Worm (Caenorhabditis elegans) whole organism, L1 larva: ENCODE results near the gene hal-3.

Experiments used
- C04F5.9 ChIP-seq: sonication (generic microtip); optimal IDR thresholded peaks from 2 replicates; lab custom pipeline; 2016; ENCODE audit warnings: missing genetic modification characterization, missing compliant biosample characterization
- C16A3.4 ChIP-seq: fragments of 150-350 bp; optimal IDR thresholded peaks from 2 replicates; lab custom pipeline; 2014; ENCODE audit warnings: missing biosample characterization, missing genetic modification characterization
- F16B12.6 ChIP-seq: fragments of 150-350 bp; optimal IDR thresholded peaks from 2 replicates; lab custom pipeline; 2014; ENCODE audit warnings: missing biosample characterization, missing genetic modification characterization
- aha-1 ChIP-seq: fragments of 150-350 bp; optimal IDR thresholded peaks from 2 replicates; lab custom pipeline; 2014; ENCODE audit warnings: missing biosample characterization, missing genetic modification characterization
- alr-1 ChIP-seq: fragments of 200-800 bp; sonication (Bioruptor generic); optimal IDR thresholded peaks from 2 replicates; lab custom pipeline; 2018; ENCODE audit warnings: borderline replicate concordance, mild to moderate bottlenecking, missing genetic modification characterization, missing compliant biosample characterization
- aly-2 ChIP-seq: fragments of 150-350 bp; optimal IDR thresholded peaks from 2 replicates; lab custom pipeline; 2014; ENCODE audit warnings: missing biosample characterization, missing genetic modification characterization
- blmp-1 ChIP-seq: fragments of 150-350 bp; optimal IDR thresholded peaks from 2 replicates; lab custom pipeline; 2014; ENCODE audit warnings: missing biosample characterization, missing genetic modification characterization
- ceh-8 ChIP-seq: fragments of 200-800 bp; sonication (Bioruptor generic); optimal IDR thresholded peaks from 2 replicates; lab custom pipeline; 2018; ENCODE audit warnings: mild to moderate bottlenecking, missing genetic modification characterization, moderate library complexity, missing compliant biosample characterization
- ceh-82 ChIP-seq, 3 experiments: fragments of 150-350 bp in 1 of 3; sonication (generic microtip) in 2 of 3; optimal IDR thresholded peaks; 2 replicates each; lab custom pipeline; 2014 to 2017; ENCODE audit warnings: missing biosample characterization in 3 of 3, missing genetic modification characterization in 3 of 3
- ceh-90 ChIP-seq: sonication (generic microtip); optimal IDR thresholded peaks from 2 replicates; lab custom pipeline; 2016; ENCODE audit warnings: missing genetic modification characterization, missing compliant biosample characterization
- efl-1 ChIP-seq, 4 experiments: fragments of 150-350 bp; optimal IDR thresholded peaks in 3 of 4; peaks in 1 of 4; 1 replicate in 1 of 4; 2 replicates in 3 of 4; lab custom pipeline; 2014; ENCODE audit warnings: missing biosample characterization in 2 of 4, missing genetic modification characterization in 2 of 4, missing genetic modification reagents in 2 of 4
- egl-13 ChIP-seq: sonication (generic microtip); optimal IDR thresholded peaks from 2 replicates; lab custom pipeline; 2016; ENCODE audit warnings: missing genotype, missing genetic modification reagents, missing genetic modification characterization, missing compliant biosample characterization
- elt-2 ChIP-seq: sonication (generic microtip); optimal IDR thresholded peaks from 2 replicates; lab custom pipeline; 2016; ENCODE audit warnings: missing genetic modification characterization, mild to moderate bottlenecking, inconsistent platforms, missing compliant biosample characterization, missing genetic modification reagents
- elt-3 ChIP-seq, 6 experiments: fragments of 150-350 bp in 1 of 6; sonication (generic microtip); optimal IDR thresholded peaks; 2 replicates each; lab custom pipeline; 2017 to 2018; ENCODE audit warnings: missing biosample characterization in 6 of 6, missing genetic modification characterization in 6 of 6, inconsistent platforms in 1 of 6
- ets-5 ChIP-seq: fragments of 200-800 bp; sonication (Bioruptor generic); IDR thresholded peaks from 2 replicates; pipeline ENCODE4 v1.3.6; 2022; ENCODE audit warnings: missing genetic modification characterization, missing compliant biosample characterization
- fkh-10 ChIP-seq: sonication (generic microtip); optimal IDR thresholded peaks from 2 replicates; lab custom pipeline; 2017; ENCODE audit warnings: missing biosample characterization, missing genetic modification reagents, missing genetic modification characterization
- fkh-4 ChIP-seq: sonication (generic microtip); optimal IDR thresholded peaks from 2 replicates; lab custom pipeline; 2016; ENCODE audit warnings: missing compliant biosample characterization, missing genetic modification characterization, borderline replicate concordance
- fos-1 ChIP-seq: fragments of 150-350 bp; optimal IDR thresholded peaks from 2 replicates; lab custom pipeline; 2014; ENCODE audit warnings: missing biosample characterization, missing genetic modification characterization
- isw-1 ChIP-seq: fragments of 200-800 bp; sonication (Bioruptor generic); IDR thresholded peaks from 2 replicates; pipeline ENCODE4 v1.3.6; 2022; ENCODE audit warnings: missing genetic modification characterization, missing compliant biosample characterization
- jun-1 ChIP-seq: fragments of 150-350 bp; optimal IDR thresholded peaks from 2 replicates; lab custom pipeline; 2014; ENCODE audit warnings: missing biosample characterization, missing genetic modification reagents, missing genetic modification characterization
- lin-14 ChIP-seq: fragments of 200-800 bp; sonication (Bioruptor generic); optimal IDR thresholded peaks from 2 replicates; lab custom pipeline; 2018; ENCODE audit warnings: mild to moderate bottlenecking, missing genetic modification characterization, moderate library complexity, missing compliant biosample characterization
- lin-35 ChIP-seq, 2 experiments: fragments of 150-350 bp; optimal IDR thresholded peaks; 2 replicates each; lab custom pipeline; 2014; ENCODE audit warnings: missing biosample characterization in 2 of 2, missing genetic modification characterization in 2 of 2, missing genetic modification reagents in 2 of 2
- lsy-2 ChIP-seq, 2 experiments: fragments of 150-350 bp; optimal IDR thresholded peaks; 2 replicates each; lab custom pipeline; 2014; ENCODE audit warnings: missing biosample characterization in 2 of 2, missing genetic modification characterization in 2 of 2
- mab-9 ChIP-seq: fragments of 200-800 bp; sonication (Bioruptor generic); IDR thresholded peaks from 2 replicates; pipeline ENCODE4 v1.3.6; 2022; ENCODE audit warnings: missing genetic modification reagents, missing genetic modification characterization, missing compliant biosample characterization
- mdl-1 ChIP-seq, 2 experiments: fragments of 150-350 bp; optimal IDR thresholded peaks; 2 replicates each; lab custom pipeline; 2014 to 2017; ENCODE audit warnings: missing biosample characterization in 2 of 2, missing genetic modification characterization in 2 of 2, inconsistent platforms in 1 of 2
- mep-1 ChIP-seq: fragments of 150-350 bp; optimal IDR thresholded peaks from 2 replicates; lab custom pipeline; 2014; ENCODE audit warnings: missing biosample characterization, missing genetic modification characterization
- nhr-20 ChIP-seq: sonication (generic microtip); optimal IDR thresholded peaks from 2 replicates; lab custom pipeline; 2016; ENCODE audit warnings: mild to moderate bottlenecking, missing genetic modification characterization, missing compliant biosample characterization
- nhr-237 ChIP-seq: fragments of 150-350 bp; optimal IDR thresholded peaks from 2 replicates; lab custom pipeline; 2014; ENCODE audit warnings: missing biosample characterization, missing genetic modification characterization
- nhr-47 ChIP-seq: sonication (generic microtip); optimal IDR thresholded peaks from 2 replicates; lab custom pipeline; 2016; ENCODE audit warnings: mild to moderate bottlenecking, missing genetic modification characterization, moderate library complexity, missing compliant biosample characterization
- nhr-71 ChIP-seq: sonication (generic microtip); optimal IDR thresholded peaks from 2 replicates; lab custom pipeline; 2016; ENCODE audit warnings: mild to moderate bottlenecking, missing genetic modification characterization, moderate library complexity, missing compliant biosample characterization
- nhr-85 ChIP-seq: sonication (generic microtip); peaks from one replicate; lab custom pipeline; 2016; ENCODE audit warnings: missing genetic modification characterization, inconsistent platforms, missing compliant biosample characterization
- nhr-90 ChIP-seq: sonication (generic microtip); optimal IDR thresholded peaks from 2 replicates; lab custom pipeline; 2016; ENCODE audit warnings: mild to moderate bottlenecking, missing genetic modification characterization, missing compliant biosample characterization; ENCODE audit not compliant: poor library complexity
- pag-3 ChIP-seq: sonication (generic microtip); optimal IDR thresholded peaks from 2 replicates; lab custom pipeline; 2017; ENCODE audit warnings: missing genetic modification characterization, mild to moderate bottlenecking, missing compliant biosample characterization, antibody characterized with exemption, borderline replicate concordance; ENCODE audit not compliant: insufficient read depth
- rnt-1 ChIP-seq: sonication (generic microtip); optimal IDR thresholded peaks from 2 replicates; lab custom pipeline; 2016; ENCODE audit warnings: mild to moderate bottlenecking, missing genetic modification characterization, moderate library complexity, missing compliant biosample characterization
- skn-1 ChIP-seq: fragments of 150-350 bp; optimal IDR thresholded peaks from 2 replicates; lab custom pipeline; 2014; ENCODE audit warnings: missing biosample characterization, missing genetic modification characterization
- snpc-4 ChIP-seq: fragments of 150-350 bp; optimal IDR thresholded peaks from 2 replicates; lab custom pipeline; 2014; ENCODE audit warnings: missing biosample characterization, missing genetic modification characterization
- snu-23 ChIP-seq: sonication (generic microtip); optimal IDR thresholded peaks from 2 replicates; lab custom pipeline; 2016; ENCODE audit warnings: missing genetic modification characterization, missing compliant biosample characterization
- sptf-1 ChIP-seq: fragments of 150-350 bp; optimal IDR thresholded peaks from 2 replicates; lab custom pipeline; 2014; ENCODE audit warnings: missing biosample characterization, missing genetic modification characterization
- sup-37 ChIP-seq: fragments of 200-800 bp; sonication (Bioruptor generic); optimal IDR thresholded peaks from 2 replicates; lab custom pipeline; 2018; ENCODE audit warnings: mild to moderate bottlenecking, missing genetic modification characterization, missing compliant biosample characterization
- swsn-7 ChIP-seq: sonication (generic microtip); optimal IDR thresholded peaks from 2 replicates; lab custom pipeline; 2016; ENCODE audit warnings: missing genetic modification characterization, missing compliant biosample characterization
- tbx-2 ChIP-seq: sonication (generic microtip); optimal IDR thresholded peaks from 2 replicates; lab custom pipeline; 2016; ENCODE audit warnings: missing genetic modification characterization, missing compliant biosample characterization
- tlp-1 ChIP-seq: fragments of 150-350 bp; optimal IDR thresholded peaks from 2 replicates; lab custom pipeline; 2014; ENCODE audit warnings: missing biosample characterization, missing genetic modification characterization
- unc-130 ChIP-seq: fragments of 150-350 bp; optimal IDR thresholded peaks from 2 replicates; lab custom pipeline; 2017; ENCODE audit warnings: missing biosample characterization, missing genetic modification characterization, inconsistent platforms
- unc-30 ChIP-seq: sonication (generic microtip); optimal IDR thresholded peaks from 2 replicates; lab custom pipeline; 2017; ENCODE audit warnings: missing biosample characterization, missing genetic modification characterization
- unc-62 ChIP-seq: fragments of 150-350 bp; optimal IDR thresholded peaks from 2 replicates; lab custom pipeline; 2014; ENCODE audit warnings: missing biosample characterization, missing genetic modification reagents, missing genetic modification characterization
- unc-86 ChIP-seq: sonication (generic microtip); optimal IDR thresholded peaks from 2 replicates; lab custom pipeline; 2016; ENCODE audit warnings: missing genetic modification characterization, missing compliant biosample characterization
- unc-98 ChIP-seq: fragments of 200-800 bp; sonication (Bioruptor generic); IDR thresholded peaks from 2 replicates; pipeline ENCODE4 v1.3.6; 2022; ENCODE audit warnings: missing genetic modification characterization, missing compliant biosample characterization
- vab-15 ChIP-seq: sonication (generic microtip); optimal IDR thresholded peaks from 2 replicates; lab custom pipeline; 2017; ENCODE audit warnings: missing genotype, mild to moderate bottlenecking, missing genetic modification characterization, missing compliant biosample characterization

Gene hal-3

ce11 chrII:9620616-9621015, 3.7 kb upstream of the hal-3 start:
- peak; percentile 39 for TF ChIP-seq mep-1
- TF ChIP-seq blmp-1 (tag; lab: Kevin White, UChicago): peak; percentile 36
- TF ChIP-seq fkh-4 (tag; lab: Kevin White, UChicago): peak; percentile 6
- TF ChIP-seq isw-1 (GFP tag; lab: Robert Waterston, UW): no peak
- no peak for TF ChIP-seq ceh-8
- TF ChIP-seq jun-1 (tag; lab: Kevin White, UChicago): no peak
- no peak for TF ChIP-seq F16B12.6 (tag; lab: Kevin White, UChicago)
- TF ChIP-seq unc-86 (tag; lab: Kevin White, UChicago): no peak
- peak; percentile 56 for TF ChIP-seq lin-14 (GFP tag; lab: Kevin White, UChicago)
- no peak for TF ChIP-seq aly-2 (tag; lab: Kevin White, UChicago)
- TF ChIP-seq aha-1 (tag; lab: Kevin White, UChicago): no peak
- peak; percentile 10 for TF ChIP-seq tbx-2 (tag; lab: Kevin White, UChicago)
- TF ChIP-seq skn-1 (tag; lab: Kevin White, UChicago): no peak
- TF ChIP-seq sptf-1: no peak
- no peak for TF ChIP-seq efl-1 (optimal IDR thresholded peaks at IDR 0.05; lab: Kevin White, UChicago)
- TF ChIP-seq efl-1 (GFP tag; optimal IDR thresholded peaks at IDR 0.05 in 1 of 2; lab: Kevin White, UChicago): peak in 1 of 2 experiments; percentile 40
- peak; percentile 11 for TF ChIP-seq nhr-71 (tag; lab: Kevin White, UChicago)
- TF ChIP-seq elt-3 (tag; optimal IDR thresholded peaks at IDR 0.05; lab: Kevin White, UChicago): peak in 5 of 6 experiments; percentile 41 to 89 (median 65)
- TF ChIP-seq lin-35 (GFP tag; optimal IDR thresholded peaks at IDR 0.05; lab: Kevin White, UChicago): peak in 1 of 2 experiments; percentile 29
- TF ChIP-seq nhr-90: no peak
- TF ChIP-seq unc-30 (tag; lab: Kevin White, UChicago): no peak
- no peak for TF ChIP-seq alr-1 (tag; lab: Kevin White, UChicago)
- peak; percentile 47 for TF ChIP-seq snu-23 (GFP tag; lab: Kevin White, UChicago)
- TF ChIP-seq unc-130 (tag; lab: Kevin White, UChicago): peak; percentile 51
- peak; percentile 13 for TF ChIP-seq nhr-20 (tag; lab: Kevin White, UChicago)
- peak in 1 of 2 experiments; percentile 39 for TF ChIP-seq lsy-2 (tag; optimal IDR thresholded peaks at IDR 0.05; lab: Kevin White, UChicago)
- TF ChIP-seq nhr-85 (tag; lab: Kevin White, UChicago): peak; percentile 91
- TF ChIP-seq vab-15: peak; percentile 37
- TF ChIP-seq ceh-90: no peak
- no peak for TF ChIP-seq snpc-4
- no peak for TF ChIP-seq pag-3
- peak; percentile 22 for TF ChIP-seq C16A3.4 (tag; lab: Kevin White, UChicago)
- TF ChIP-seq ceh-82 (tag; optimal IDR thresholded peaks at IDR 0.05; lab: Kevin White, UChicago): no peak
- no peak for TF ChIP-seq fkh-10 (GFP tag; lab: Kevin White, UChicago)
- no peak for TF ChIP-seq egl-13

ce11 chrII:9619995-9620535, 3.1 kb upstream of the hal-3 start:
- TF ChIP-seq rnt-1 (tag; lab: Kevin White, UChicago) (peak; percentile 29), blmp-1 (tag; lab: Kevin White, UChicago) (peak; percentile 88), elt-2 (no peak), skn-1 (tag; lab: Kevin White, UChicago) (peak; percentile 11)

- TF ChIP-seq unc-86 (tag; lab: Kevin White, UChicago): no peak
- TF ChIP-seq nhr-47: peak; percentile 17
- TF ChIP-seq unc-98: no peak
- TF ChIP-seq unc-62 (GFP tag; lab: Kevin White, UChicago): no peak
- peak; percentile 59 for TF ChIP-seq mep-1
- peak; percentile 36 for TF ChIP-seq swsn-7 (tag; lab: Kevin White, UChicago)
- no peak for TF ChIP-seq tlp-1 (tag; lab: Kevin White, UChicago)
- no peak for TF ChIP-seq isw-1 (GFP tag; lab: Robert Waterston, UW)
- no peak for TF ChIP-seq sup-37
- no peak for TF ChIP-seq ets-5
- TF ChIP-seq mab-9 (GFP tag; lab: Robert Waterston, UW): no peak
- TF ChIP-seq nhr-90: peak; percentile 72
- no peak for TF ChIP-seq C04F5.9
- TF ChIP-seq aly-2 (tag; lab: Kevin White, UChicago): peak; percentile 30
- TF ChIP-seq fos-1 (tag; lab: Kevin White, UChicago): no peak
- peak in 1 of 2 experiments; percentile 70 for TF ChIP-seq mdl-1 (tag; optimal IDR thresholded peaks at IDR 0.05; lab: Kevin White, UChicago)
- TF ChIP-seq elt-2: peak; percentile 62
- TF ChIP-seq fkh-4 (tag; lab: Kevin White, UChicago): no peak
- peak in 5 of 6 experiments; percentile 23 to 79 (median 64) for TF ChIP-seq elt-3 (tag; optimal IDR thresholded peaks at IDR 0.05; lab: Kevin White, UChicago)
- peak; percentile 79 for TF ChIP-seq blmp-1 (tag; lab: Kevin White, UChicago)
- TF ChIP-seq nhr-237 (tag; lab: Kevin White, UChicago): no peak
These were observed 2.5 kb upstream of the hal-3 start for ce11 chrII:9619402-9619862.
